Worm (Caenorhabditis elegans): ENCODE measurements around the gene mcm-2.

The mcm-2 gene

DNA sequence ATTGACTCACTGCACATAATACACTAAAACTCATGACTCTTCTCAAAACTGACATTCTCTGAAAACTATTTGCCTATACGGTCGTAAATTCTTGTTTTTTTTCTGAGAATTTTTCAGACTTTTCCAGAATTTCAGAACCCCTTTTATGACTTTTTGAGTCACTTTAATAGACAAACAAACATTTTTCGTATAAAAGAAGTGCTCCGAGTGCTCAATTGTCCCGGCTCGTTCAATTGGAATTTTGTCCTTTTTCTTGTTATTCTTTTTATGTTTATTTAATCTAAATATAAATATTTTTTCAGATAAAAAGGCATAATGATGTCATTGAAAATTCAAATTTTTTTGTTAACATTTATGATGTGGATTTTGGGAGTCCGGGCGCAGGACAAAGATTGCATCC is 7.5 kb downstream of the mcm-2 start, which contains the start of gene Y17G7B.23:
Y17G7B.23 (plus strand) TSS at position 301 of the 400 bp plus-strand sequence.
- TF ChIP-seq nhr-23 (tag; optimal IDR thresholded peaks at IDR 0.05) (no peak), sem-4 (tag; optimal IDR thresholded peaks at IDR 0.05) (no peak), nhr-25 (tag; optimal IDR thresholded peaks at IDR 0.05) (no peak), Y55F3AM.14 (GFP tag; optimal IDR thresholded peaks at IDR 0.05) (no peak), sma-3 (GFP tag; optimal IDR thresholded peaks at IDR 0.05) (no peak), egl-27 (tag; optimal IDR thresholded peaks at IDR 0.05) (no peak), zag-1 (tag; optimal IDR thresholded peaks at IDR 0.05) (no peak), fos-1 (tag; optimal IDR thresholded peaks at IDR 0.05) (no peak), ztf-11 (tag; optimal IDR thresholded peaks at IDR 0.05) (no peak), lin-39 (tag; optimal IDR thresholded peaks at IDR 0.05) (no peak), C34F6.9 (tag; optimal IDR thresholded peaks at IDR 0.05) (no peak), unc-39 (tag; optimal IDR thresholded peaks at IDR 0.05) (no peak), ztf-1 (GFP tag; conservative IDR thresholded peaks at IDR 0.05) (no peak), nhr-6 (tag; optimal IDR thresholded peaks at IDR 0.05) (no peak)

DNA sequence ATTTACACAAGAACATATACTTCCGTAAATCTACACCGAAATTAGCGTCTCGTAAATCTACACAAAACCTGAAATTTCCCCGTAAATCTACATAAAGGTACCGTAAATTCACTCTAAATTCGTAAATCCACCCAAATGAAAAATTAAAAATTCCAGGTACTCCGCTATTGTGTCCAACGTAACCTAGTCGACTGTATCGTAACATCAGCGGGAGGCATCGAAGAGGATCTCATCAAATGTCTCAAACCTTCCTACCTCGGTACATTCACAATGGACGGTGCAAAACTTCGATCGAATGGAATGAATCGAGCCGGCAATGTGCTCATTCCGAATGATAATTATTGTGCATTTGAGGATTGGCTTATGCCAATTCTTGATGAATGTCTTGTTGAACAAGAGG is 11.5 kb downstream of the mcm-2 start:
- TF ChIP-seq nhr-25 (tag; optimal IDR thresholded peaks at IDR 0.05) (no peak), gmeb-1 (tag; optimal IDR thresholded peaks at IDR 0.05) (no peak), nhr-23 (tag; optimal IDR thresholded peaks at IDR 0.05) (no peak), nhr-129 (tag; optimal IDR thresholded peaks at IDR 0.05) (no peak), nhr-6 (tag; optimal IDR thresholded peaks at IDR 0.05) (no peak), fos-1 (tag; optimal IDR thresholded peaks at IDR 0.05) (no peak), nhr-11 (tag; optimal IDR thresholded peaks at IDR 0.05) (no peak), ZK546.5 (tag; optimal IDR thresholded peaks at IDR 0.05) (no peak), aly-2 (tag; optimal IDR thresholded peaks at IDR 0.05) (no peak)

DNA sequence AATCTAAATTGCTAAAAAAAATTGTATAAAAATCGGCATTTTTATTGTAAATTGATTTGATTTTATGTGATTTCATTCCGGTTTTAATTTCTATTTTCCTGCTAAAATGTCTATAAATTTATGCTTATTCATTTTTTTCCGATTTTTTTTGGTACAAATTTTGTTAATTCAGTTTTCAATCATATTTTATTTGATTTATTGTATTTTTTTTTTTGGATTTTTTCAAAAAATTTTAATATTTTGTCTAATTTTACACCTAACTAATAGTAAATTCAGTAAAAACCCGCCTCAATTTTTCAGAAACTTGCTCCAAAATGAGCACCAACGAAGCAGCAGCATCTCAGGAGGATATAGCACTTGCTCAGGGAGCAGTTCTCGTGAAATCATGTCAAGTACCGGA is 13.7 kb downstream of the mcm-2 start, which contains the start of gene dhps-1:
dhps-1 (plus strand) TSS at position 301 of the 400 bp plus-strand sequence.
- TF ChIP-seq C34F6.9 (tag; optimal IDR thresholded peaks at IDR 0.05) (no peak), nhr-10 (tag; optimal IDR thresholded peaks at IDR 0.05) (no peak), nhr-21 (tag; optimal IDR thresholded peaks at IDR 0.05) (no peak), sem-4 (tag; optimal IDR thresholded peaks at IDR 0.05) (no peak)

DNA sequence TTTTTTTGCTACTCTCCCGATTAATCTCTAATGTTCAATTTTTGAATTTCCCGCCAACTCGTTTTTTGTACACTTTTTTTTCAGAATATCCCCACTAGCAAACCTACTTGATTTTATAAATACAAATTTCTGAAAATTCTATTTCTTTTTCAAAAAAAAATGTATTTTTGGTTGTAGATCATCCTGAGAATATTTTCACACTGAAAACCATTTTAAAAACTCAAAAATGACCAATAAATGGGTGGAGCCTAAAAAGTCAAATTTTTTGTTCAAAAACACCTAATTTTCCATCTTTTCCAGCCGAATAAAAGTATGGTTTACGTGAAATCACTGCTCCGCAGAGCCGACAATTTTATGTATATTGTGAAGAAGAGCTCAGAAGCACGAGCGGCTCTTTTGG is 17.7 kb downstream of the mcm-2 start, which contains the start of gene Y17G7B.3:
Y17G7B.3 (plus strand) TSS at position 301 of the 400 bp plus-strand sequence.
- TF ChIP-seq alr-1 (tag; optimal IDR thresholded peaks at IDR 0.05) (no peak), aly-2 (tag; optimal IDR thresholded peaks at IDR 0.05) (no peak), nhr-21 (tag; optimal IDR thresholded peaks at IDR 0.05) (no peak), mdl-1 (tag; optimal IDR thresholded peaks at IDR 0.05) (no peak), fos-1 (tag; optimal IDR thresholded peaks at IDR 0.05) (no peak), nhr-77 (tag; optimal IDR thresholded peaks at IDR 0.05) (no peak), nhr-11 (tag; optimal IDR thresholded peaks at IDR 0.05) (no peak), nhr-6 (tag; optimal IDR thresholded peaks at IDR 0.05) (no peak), ZK546.5 (tag; optimal IDR thresholded peaks at IDR 0.05) (no peak), ceh-16 (tag; optimal IDR thresholded peaks at IDR 0.05) (no peak), nhr-25 (tag; optimal IDR thresholded peaks at IDR 0.05) (no peak), nhr-129 (tag; optimal IDR thresholded peaks at IDR 0.05) (no peak), dmd-4 (tag; optimal IDR thresholded peaks at IDR 0.05) (no peak)

DNA sequence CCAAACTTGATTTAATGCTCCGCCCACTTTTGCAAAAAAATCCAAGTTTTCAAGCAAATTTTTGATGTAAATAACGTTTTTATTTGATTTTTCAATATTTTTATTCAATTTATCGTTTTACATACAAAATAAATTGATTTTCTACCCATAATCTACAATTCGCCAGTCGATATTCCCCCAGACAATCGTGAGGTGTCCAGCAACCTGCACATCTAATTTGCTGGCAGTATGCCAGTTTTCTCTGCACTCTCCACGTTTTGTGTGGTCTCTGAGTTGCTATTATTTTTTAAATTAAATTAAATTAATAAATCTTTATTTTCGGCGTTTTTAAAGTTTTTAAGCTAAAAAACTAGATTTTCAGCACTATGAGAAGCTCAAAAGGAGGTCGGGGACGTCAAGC is 26.3 kb downstream of the mcm-2 start:
- TF ChIP-seq mab-5 (tag; optimal IDR thresholded peaks at IDR 0.05) (peak; percentile 81), nhr-12 (tag; optimal IDR thresholded peaks at IDR 0.05) (no peak), sma-9 (GFP tag; optimal IDR thresholded peaks at IDR 0.05) (no peak), sma-9 (tag; optimal IDR thresholded peaks at IDR 0.05) (no peak), ceh-82 (tag; optimal IDR thresholded peaks at IDR 0.05) (peak; percentile 46), dmd-4 (tag; optimal IDR thresholded peaks at IDR 0.05) (no peak), lin-13 (GFP tag; optimal IDR thresholded peaks at IDR 0.05) (peak; percentile 93), ztf-11 (tag; optimal IDR thresholded peaks at IDR 0.05) (no peak), ZK546.5 (tag; optimal IDR thresholded peaks at IDR 0.05) (peak; percentile 99), snpc-4 (tag; optimal IDR thresholded peaks at IDR 0.05) (peak; percentile 58), nhr-6 (tag; optimal IDR thresholded peaks at IDR 0.05) (peak; percentile 93), alr-1 (tag; optimal IDR thresholded peaks at IDR 0.05) (no peak), F13H6.1 (tag; optimal IDR thresholded peaks at IDR 0.05) (peak; percentile 85), mdl-1 (tag; optimal IDR thresholded peaks at IDR 0.05) (peak; percentile 14 to 55), crh-2 (tag; optimal IDR thresholded peaks at IDR 0.05) (peak; percentile 93), Y55F3AM.14 (GFP tag; optimal IDR thresholded peaks at IDR 0.05) (no peak), lin-11 (tag; optimal IDR thresholded peaks at IDR 0.05) (peak; percentile 88), R02D3.7 (tag; optimal IDR thresholded peaks at IDR 0.05) (peak; percentile 10), elt-3 (tag; optimal IDR thresholded peaks at IDR 0.05) (no peak), unc-62 (GFP tag; optimal IDR thresholded peaks at IDR 0.05) (no peak), unc-39 (tag; optimal IDR thresholded peaks at IDR 0.05) (no peak), lsy-2 (tag; optimal IDR thresholded peaks at IDR 0.05) (peak; percentile 85 to 96), gmeb-1 (tag; optimal IDR thresholded peaks at IDR 0.05) (peak; percentile 85), nhr-129 (tag; optimal IDR thresholded peaks at IDR 0.05) (peak; percentile 41), blmp-1 (tag; optimal IDR thresholded peaks at IDR 0.05; ENCODE audit: insufficient read depth) (peak; percentile 71), nhr-77 (tag; optimal IDR thresholded peaks at IDR 0.05) (peak; percentile 80), ztf-4 (tag; optimal IDR thresholded peaks at IDR 0.05) (peak; percentile 80), peb-1 (tag; optimal IDR thresholded peaks at IDR 0.05) (no peak), nhr-10 (tag; optimal IDR thresholded peaks at IDR 0.05) (peak; percentile 17), nhr-21 (tag; optimal IDR thresholded peaks at IDR 0.05) (peak; percentile 90), egl-27 (tag; optimal IDR thresholded peaks at IDR 0.05) (peak; percentile 72), aly-2 (tag; optimal IDR thresholded peaks at IDR 0.05) (no peak)

Data from whole organism, L2 larva.